Worm (Caenorhabditis elegans) whole organism, late embryonic: Measurements from ENCODE around the gene ddx-15.

Experiments used
- C08G9.2 ChIP-seq: sonication (generic microtip); optimal IDR thresholded peaks from 2 replicates; lab custom pipeline; 2016; ENCODE audit warnings: mild to moderate bottlenecking, missing genetic modification characterization, moderate library complexity, missing compliant biosample characterization
- C38D4.7 ChIP-seq: fragments of 200-800 bp; sonication (Bioruptor generic); optimal IDR thresholded peaks from 2 replicates; lab custom pipeline; 2018; ENCODE audit warnings: mild to moderate bottlenecking, missing genetic modification characterization, moderate library complexity, missing compliant biosample characterization
- K02D7.2 ChIP-seq: sonication (generic microtip); optimal IDR thresholded peaks from 2 replicates; lab custom pipeline; 2017; ENCODE audit warnings: mild to moderate bottlenecking, missing genetic modification characterization, missing compliant biosample characterization
- Y22D7AL.16 ChIP-seq: sonication (generic microtip); optimal IDR thresholded peaks from 2 replicates; lab custom pipeline; 2016; ENCODE audit warnings: missing genetic modification characterization, missing compliant biosample characterization
- ahr-1 ChIP-seq: sonication (generic microtip); optimal IDR thresholded peaks from 2 replicates; lab custom pipeline; 2016; ENCODE audit warnings: missing genetic modification characterization, missing compliant biosample characterization
- ama-1 ChIP-seq: fragments of 150-350 bp; optimal IDR thresholded peaks from 2 replicates; lab custom pipeline; 2014
- ceh-14 ChIP-seq: sonication (generic microtip); optimal IDR thresholded peaks from 2 replicates; lab custom pipeline; 2016; ENCODE audit warnings: missing genotype, missing genetic modification characterization, missing compliant biosample characterization
- ceh-18 ChIP-seq: sonication (generic microtip); optimal IDR thresholded peaks from 2 replicates; lab custom pipeline; 2016; ENCODE audit warnings: missing genetic modification characterization, missing compliant biosample characterization
- ceh-24 ChIP-seq: sonication (generic microtip); optimal IDR thresholded peaks from 2 replicates; lab custom pipeline; 2016; ENCODE audit warnings: mild to moderate bottlenecking, missing genetic modification characterization, missing compliant biosample characterization
- ceh-30 ChIP-seq: fragments of 150-350 bp; optimal IDR thresholded peaks from 2 replicates; lab custom pipeline; 2014; ENCODE audit warnings: missing biosample characterization, missing genetic modification characterization
- ceh-34 ChIP-seq: sonication (generic microtip); optimal IDR thresholded peaks from 2 replicates; lab custom pipeline; 2016; ENCODE audit warnings: mild to moderate bottlenecking, missing genetic modification characterization, missing compliant biosample characterization
- ceh-48 ChIP-seq: sonication (generic microtip); optimal IDR thresholded peaks from 2 replicates; lab custom pipeline; 2016; ENCODE audit warnings: missing genetic modification characterization, inconsistent platforms, missing compliant biosample characterization
- ceh-9 ChIP-seq: sonication (generic microtip); optimal IDR thresholded peaks from 2 replicates; lab custom pipeline; 2016; ENCODE audit warnings: mild to moderate bottlenecking, missing genetic modification characterization, inconsistent platforms, missing compliant biosample characterization
- dmd-4 ChIP-seq: sonication (generic microtip); optimal IDR thresholded peaks from 2 replicates; lab custom pipeline; 2016; ENCODE audit warnings: borderline replicate concordance, missing genetic modification characterization, missing compliant biosample characterization
- dve-1 ChIP-seq: sonication (generic microtip); optimal IDR thresholded peaks from 2 replicates; lab custom pipeline; 2017; ENCODE audit warnings: antibody characterized with exemption, mild to moderate bottlenecking, missing genetic modification characterization, missing compliant biosample characterization
- elt-4 ChIP-seq: sonication (generic microtip); optimal IDR thresholded peaks from 2 replicates; lab custom pipeline; 2016; ENCODE audit warnings: missing genetic modification characterization, missing compliant biosample characterization
- eyg-1 ChIP-seq: sonication (generic microtip); optimal IDR thresholded peaks from 2 replicates; lab custom pipeline; 2016; ENCODE audit warnings: missing genotype, missing genetic modification characterization, missing compliant biosample characterization
- fax-1 ChIP-seq: sonication (generic microtip); optimal IDR thresholded peaks from 2 replicates; lab custom pipeline; 2016; ENCODE audit warnings: missing genotype, missing genetic modification characterization, missing compliant biosample characterization
- fkh-6 ChIP-seq: sonication (generic microtip); optimal IDR thresholded peaks from 2 replicates; lab custom pipeline; 2016; ENCODE audit warnings: missing genetic modification characterization, missing compliant biosample characterization
- hlh-13 ChIP-seq: fragments of 200-800 bp; sonication (Bioruptor generic); optimal IDR thresholded peaks from 2 replicates; lab custom pipeline; 2018; ENCODE audit warnings: mild to moderate bottlenecking, missing genetic modification characterization, missing compliant biosample characterization
- hlh-8 ChIP-seq: sonication (generic microtip); optimal IDR thresholded peaks from 2 replicates; lab custom pipeline; 2016; ENCODE audit warnings: missing genotype, missing genetic modification characterization, missing compliant biosample characterization
- lim-6 ChIP-seq: sonication (generic microtip); optimal IDR thresholded peaks from 2 replicates; lab custom pipeline; 2016; ENCODE audit warnings: missing genetic modification characterization, missing compliant biosample characterization
- madf-2 ChIP-seq: sonication (generic microtip); optimal IDR thresholded peaks from 2 replicates; lab custom pipeline; 2017; ENCODE audit warnings: missing genetic modification characterization, missing compliant biosample characterization
- mec-3 ChIP-seq: sonication (generic microtip); optimal IDR thresholded peaks from 2 replicates; lab custom pipeline; 2016; ENCODE audit warnings: borderline replicate concordance, missing genetic modification characterization, missing compliant biosample characterization
- nfya-1 ChIP-seq: sonication (generic microtip); optimal IDR thresholded peaks from 2 replicates; lab custom pipeline; 2017; ENCODE audit warnings: missing genetic modification characterization, mild to moderate bottlenecking, missing compliant biosample characterization, antibody characterized with exemption, moderate library complexity
- nhr-232 ChIP-seq: sonication (generic microtip); optimal IDR thresholded peaks from 2 replicates; lab custom pipeline; 2016; ENCODE audit warnings: missing genetic modification characterization, missing compliant biosample characterization
- npax-4 ChIP-seq: sonication (generic microtip); optimal IDR thresholded peaks from 2 replicates; lab custom pipeline; 2016; ENCODE audit warnings: missing genetic modification characterization, missing compliant biosample characterization
- pax-1 ChIP-seq: fragments of 150-350 bp; optimal IDR thresholded peaks from 2 replicates; lab custom pipeline; 2014; ENCODE audit warnings: missing biosample characterization, missing genetic modification characterization
- pqm-1 ChIP-seq: sonication (generic microtip); optimal IDR thresholded peaks from 2 replicates; lab custom pipeline; 2016; ENCODE audit warnings: missing genetic modification characterization, missing compliant biosample characterization
- ref-2 ChIP-seq: sonication (generic microtip); optimal IDR thresholded peaks from 2 replicates; lab custom pipeline; 2016; ENCODE audit warnings: missing genetic modification characterization, missing compliant biosample characterization
- sox-2 ChIP-seq: fragments of 200-800 bp; sonication (Bioruptor generic); IDR thresholded peaks from 2 replicates; pipeline ENCODE4 v1.3.6; 2022; ENCODE audit warnings: missing genetic modification reagents, missing genetic modification characterization, missing compliant biosample characterization
- tbx-7 ChIP-seq: sonication (generic microtip); optimal IDR thresholded peaks from 2 replicates; lab custom pipeline; 2016; ENCODE audit warnings: missing genotype, missing genetic modification characterization, missing compliant biosample characterization
- ttx-3 ChIP-seq: sonication (generic microtip); optimal IDR thresholded peaks from 2 replicates; lab custom pipeline; 2016; ENCODE audit warnings: missing genetic modification reagents, missing genetic modification characterization, missing compliant biosample characterization
- unc-42 ChIP-seq: sonication (generic microtip); optimal IDR thresholded peaks from 2 replicates; lab custom pipeline; 2016; ENCODE audit warnings: missing genotype, missing genetic modification characterization, missing compliant biosample characterization
- unc-86 ChIP-seq: sonication (generic microtip); optimal IDR thresholded peaks from 2 replicates; lab custom pipeline; 2016; ENCODE audit warnings: missing genetic modification characterization, missing compliant biosample characterization
- zip-5 ChIP-seq: sonication (generic microtip); optimal IDR thresholded peaks from 2 replicates; lab custom pipeline; 2016; ENCODE audit warnings: missing genetic modification characterization, missing compliant biosample characterization

The ddx-15 gene

DNA sequence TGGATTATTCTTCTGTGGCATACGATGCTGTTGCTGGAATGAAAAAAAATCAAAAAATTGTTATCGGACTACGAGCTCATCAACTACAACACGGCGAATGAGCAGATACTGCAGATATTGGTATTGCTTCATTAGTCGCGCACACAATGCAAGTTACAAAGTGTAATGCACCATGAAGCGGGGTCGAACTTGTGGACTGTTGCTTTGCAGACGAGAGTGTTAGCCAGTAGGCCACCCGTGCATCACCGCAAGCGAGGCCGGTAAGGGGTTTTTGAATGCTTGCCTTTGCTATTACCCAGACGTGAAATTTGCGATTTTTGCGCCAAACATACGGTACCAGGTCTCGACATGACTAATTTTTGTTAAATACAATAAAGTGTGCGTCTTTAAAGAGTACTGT is 10.5 kb upstream of the ddx-15 start (continued):
- TF ChIP-seq ahr-1 (tag; lab: Kevin White, UChicago) = peak; percentile 82
- TF ChIP-seq nhr-232 = peak; percentile 95
- peak; percentile 88 for TF ChIP-seq ceh-34 (tag; lab: Kevin White, UChicago)
- peak; percentile 91 for TF ChIP-seq ttx-3
- peak; percentile 93 for TF ChIP-seq dve-1
- TF ChIP-seq C38D4.7 (GFP tag; lab: Kevin White, UChicago) = peak; percentile 90
- peak; percentile 80 for TF ChIP-seq ceh-24 (tag; lab: Kevin White, UChicago)
- peak; percentile 72 for TF ChIP-seq fax-1 (tag; lab: Kevin White, UChicago)
- peak; percentile 90 for TF ChIP-seq ceh-18 (tag; lab: Kevin White, UChicago)
- TF ChIP-seq ceh-9 (tag; lab: Kevin White, UChicago) = peak; percentile 54
- TF ChIP-seq zip-5 (tag; lab: Kevin White, UChicago) = peak; percentile 77
- peak; percentile 87 for TF ChIP-seq Y22D7AL.16 (tag; lab: Kevin White, UChicago)
- peak; percentile 72 for TF ChIP-seq tbx-7
- TF ChIP-seq sox-2 (GFP tag; lab: Robert Waterston, UW) = peak; percentile 88
- peak; percentile 89 for TF ChIP-seq hlh-13 (GFP tag; lab: Kevin White, UChicago)
- peak; percentile 10 for TF ChIP-seq ceh-30 (tag; lab: Kevin White, UChicago)

ce11 chrIII:5599958-5600357 is 8.4 kb upstream of the ddx-15 start, which contains the start of gene wdr-37:
wdr-37 (minus strand) TSS chrIII:5600058.
- no peak for TF ChIP-seq mec-3 (tag; lab: Kevin White, UChicago)
- TF ChIP-seq ceh-14 = no peak
- no peak for TF ChIP-seq elt-4 (tag; lab: Kevin White, UChicago)
- no peak for TF ChIP-seq fkh-6 (tag; lab: Kevin White, UChicago)
- TF ChIP-seq dmd-4 = no peak
- no peak for TF ChIP-seq madf-2 (tag; lab: Kevin White, UChicago)
- no peak for TF ChIP-seq pqm-1 (tag; lab: Kevin White, UChicago)
- TF ChIP-seq pax-1 (tag; lab: Kevin White, UChicago) = no peak
- no peak for TF ChIP-seq C08G9.2
- TF ChIP-seq lim-6 (tag; lab: Kevin White, UChicago) = no peak
- no peak for TF ChIP-seq ref-2
- no peak for TF ChIP-seq tbx-7

ce11 chrIII:5595445-5595844 is 3.9 kb upstream of the ddx-15 start, which contains the start of gene ced-6:
ced-6 (plus strand) TSS chrIII:5595771.
- TF ChIP-seq pax-1 (tag; lab: Kevin White, UChicago) (no peak), unc-42 (tag; lab: Kevin White, UChicago) (no peak), npax-4 (no peak)

ce11 chrIII:5594350-5594749 is 2.8 kb upstream of the ddx-15 start:
- TF ChIP-seq npax-4 = no peak
- peak; percentile 42 for TF ChIP-seq nfya-1 (tag; lab: Kevin White, UChicago)
- TF ChIP-seq, all 69 proteins: peak for 1

- TF ChIP-seq eyg-1 (tag; lab: Kevin White, UChicago) = no peak
- TF ChIP-seq unc-86 = no peak
- TF ChIP-seq ama-1 = no peak
- no peak for TF ChIP-seq pax-1 (tag; lab: Kevin White, UChicago)
- no peak for TF ChIP-seq K02D7.2 (tag; lab: Kevin White, UChicago)
- no peak for TF ChIP-seq hlh-8 (tag; lab: Kevin White, UChicago)
- no peak for TF ChIP-seq tbx-7
- TF ChIP-seq lim-6 (tag; lab: Kevin White, UChicago) = no peak
- TF ChIP-seq ahr-1 (tag; lab: Kevin White, UChicago) = no peak
- no peak for TF ChIP-seq pqm-1 (tag; lab: Kevin White, UChicago)
- TF ChIP-seq ceh-48 (tag; lab: Kevin White, UChicago) = no peak
- no peak for TF ChIP-seq mec-3 (tag; lab: Kevin White, UChicago)
Observed at ce11 chrIII:5588746-5589145, 2.8 kb downstream of the ddx-15 start.
